Fruit fly (Drosophila melanogaster) S2 (cell line): Measurements from ENCODE around the gene CG17560.

Experiments
- CG8478 ChIP-seq: fragments of >200 bp; optimal IDR thresholded peaks from 2 replicates; lab custom pipeline; 2018
- CTCF ChIP-seq, 2 experiments: fragments of >200 bp; optimal IDR thresholded peaks; 2 replicates each; lab custom pipeline; 2018

DNA sequence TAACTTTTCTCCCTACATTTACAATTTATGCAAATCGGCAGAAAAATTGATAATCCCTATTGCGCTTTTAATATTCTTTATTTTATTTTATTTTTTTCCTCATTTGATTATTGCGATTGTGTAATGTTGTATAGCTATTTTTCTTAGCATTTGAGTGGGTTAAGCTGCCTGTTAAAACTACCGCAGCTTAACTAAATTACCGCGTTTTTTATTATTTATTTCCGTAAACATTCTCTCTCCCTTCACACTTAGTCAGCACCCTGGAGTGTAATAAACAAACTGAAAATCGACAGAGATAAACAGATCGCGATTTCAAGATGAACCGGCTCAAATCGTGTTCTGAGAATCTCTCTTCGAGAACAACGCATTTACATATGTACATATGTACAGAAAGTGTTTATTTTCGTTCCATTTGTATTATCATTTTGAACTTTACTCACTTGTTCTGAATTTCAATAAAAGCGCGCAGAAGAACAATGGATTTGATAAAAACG lies 37.3 kb downstream of the CG17560 start:
- TF ChIP-seq CG8478 (lab: Kevin White, UChicago) (no peak), CTCF (optimal IDR thresholded peaks at IDR 0.05; lab: Kevin White, UChicago) (no peak)
